Worm (Caenorhabditis elegans) whole organism, L4 larva: ENCODE measurements around the gene C18D4.12.

ENCODE experiments used
- T26A8.4 ChIP-seq: fragments of 200-800 bp; sonication (Bioruptor generic); IDR thresholded peaks from 2 replicates; pipeline ENCODE4 v1.3.6; 2022; ENCODE audit warnings: missing genetic modification characterization, missing compliant biosample characterization
- gei-8 ChIP-seq: fragments of 200-800 bp; sonication (Bioruptor generic); optimal IDR thresholded peaks from 2 replicates; lab custom pipeline; 2018; ENCODE audit warnings: mild to moderate bottlenecking, missing genetic modification characterization, missing compliant biosample characterization
- nhr-237 ChIP-seq: sonication (generic microtip); optimal IDR thresholded peaks from 2 replicates; lab custom pipeline; 2017; ENCODE audit warnings: missing biosample characterization, missing genetic modification characterization
- nhr-77 ChIP-seq: fragments of 150-350 bp; optimal IDR thresholded peaks from 2 replicates; lab custom pipeline; 2014; ENCODE audit warnings: missing biosample characterization, missing genetic modification characterization
- snpc-4 ChIP-seq: fragments of 150-350 bp; optimal IDR thresholded peaks from 2 replicates; lab custom pipeline; 2014; ENCODE audit warnings: missing biosample characterization, missing genetic modification characterization
- unc-62 ChIP-seq, 3 experiments: fragments of 150-350 bp in 1 of 3; sonication (generic microtip); optimal IDR thresholded peaks in 2 of 3; peaks in 1 of 3; 1 replicate in 1 of 3; 2 replicates in 2 of 3; lab custom pipeline; 2014 to 2017; ENCODE audit warnings: missing biosample characterization in 3 of 3, missing genetic modification characterization in 3 of 3, missing genetic modification reagents in 3 of 3, missing genotype in 1 of 3

DNA sequence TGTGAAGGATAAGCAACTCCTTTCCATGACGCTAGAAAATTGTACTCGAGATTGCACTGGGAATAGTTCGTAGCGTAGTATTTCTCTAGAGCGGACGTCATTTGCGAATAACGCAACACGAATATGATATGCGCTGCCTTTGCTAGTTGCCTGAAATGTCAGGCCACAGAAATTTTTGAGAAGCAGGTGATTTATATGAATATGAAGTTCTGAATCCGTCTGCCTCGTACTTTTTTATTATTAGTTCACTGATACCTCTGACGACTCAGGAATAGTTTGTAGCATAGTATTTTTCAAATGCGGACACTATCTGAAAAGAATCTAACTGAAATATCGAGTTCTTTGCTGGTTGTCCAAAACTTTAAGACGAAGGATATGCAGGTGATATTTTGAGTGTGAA lies 34.3 kb downstream of the C18D4.12 start, which contains the start of gene srh-118:
- TF ChIP-seq unc-62 (GFP tag; optimal IDR thresholded peaks at IDR 0.05 in 1 of 2; lab: Kevin White, UChicago) (no peak), unc-62 (tag; optimal IDR thresholded peaks at IDR 0.05; lab: Kevin White, UChicago) (no peak), nhr-77 (tag; lab: Kevin White, UChicago) (no peak), gei-8 (GFP tag; lab: Kevin White, UChicago) (no peak), snpc-4 (tag; lab: Kevin White, UChicago) (no peak), nhr-237 (tag; lab: Kevin White, UChicago) (no peak), T26A8.4 (no peak)
